Worm (Caenorhabditis elegans): ENCODE data around the gene appg-2.

DNA sequence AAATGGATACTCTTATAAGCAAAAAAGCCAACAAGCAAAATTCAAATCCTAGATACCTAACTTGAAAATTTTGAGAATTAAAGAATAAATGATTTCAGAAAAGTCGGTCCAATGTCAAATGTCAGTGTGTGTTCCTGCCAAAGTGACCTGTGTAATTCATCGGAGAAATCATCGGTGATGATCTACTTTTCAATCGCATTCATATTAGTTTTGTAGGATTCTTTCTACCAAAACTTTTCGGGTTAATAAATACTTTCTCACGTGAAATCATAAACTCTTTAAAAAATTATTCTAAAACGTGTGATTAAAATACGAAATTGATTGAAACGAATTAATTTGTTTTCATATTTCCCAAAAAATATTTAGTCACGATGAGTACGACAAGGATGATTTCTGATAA lies 38.1 kb downstream of the appg-2 start, which contains the start of gene F46C5.7:
- TF ChIP-seq nhr-90 (tag; optimal IDR thresholded peaks at IDR 0.05) (no peak), pha-4 (tag; optimal IDR thresholded peaks at IDR 0.05) (no peak), efl-1 (GFP tag; optimal IDR thresholded peaks at IDR 0.05) (no peak), mes-4 (tag; optimal IDR thresholded peaks at IDR 0.05) (no peak), F10E7.11 (tag; optimal IDR thresholded peaks at IDR 0.05) (no peak), K11D2.4 (GFP tag; IDR thresholded peaks at IDR 0.05) (no peak), egl-18 (GFP tag; IDR thresholded peaks at IDR 0.05) (no peak), ceh-91 (GFP tag; IDR thresholded peaks at IDR 0.05) (no peak)
